Worm (Caenorhabditis elegans): ENCODE measurements around the gene Y39A1A.18.

Y39A1A.18 gene

ce11 chrIII:10733300-10733699, 39.0 kb upstream of the Y39A1A.18 start (continued):
- peak; percentile 51; the same call in 1 of the 2 replicates for TF ChIP-seq ceh-100 (GFP tag; IDR thresholded peaks at IDR 0.05)
- TF ChIP-seq efl-1 (GFP tag; optimal IDR thresholded peaks at IDR 0.05) = no peak
- TF ChIP-seq ztf-25 (GFP tag; IDR thresholded peaks at IDR 0.05) = no peak
- TF ChIP-seq ztf-28 (GFP tag; IDR thresholded peaks at IDR 0.05) = no peak
- peak; percentile 21; the same call in 1 of the 2 replicates for TF ChIP-seq egl-44 (GFP tag; IDR thresholded peaks at IDR 0.05)
- no peak; the same call in 1 of the 2 replicates for TF ChIP-seq B0019.2 (GFP tag; conservative IDR thresholded peaks at IDR 0.05)
- TF ChIP-seq ceh-91 (GFP tag; IDR thresholded peaks at IDR 0.05) = peak; percentile 59
- TF ChIP-seq F37B4.10 (GFP tag; IDR thresholded peaks at IDR 0.05) = no peak
- TF ChIP-seq lin-40 (tag; optimal IDR thresholded peaks at IDR 0.05) = no peak
- TF ChIP-seq akir-1 (GFP tag; optimal IDR thresholded peaks at IDR 0.05) = no peak
- no peak for TF ChIP-seq lir-1 (GFP tag; conservative IDR thresholded peaks at IDR 0.05)
- TF ChIP-seq F55B11.4 (tag; optimal IDR thresholded peaks at IDR 0.05; ENCODE audit: borderline replicate concordance, insufficient read depth) = no peak
- TF ChIP-seq ceh-27 (GFP tag; optimal IDR thresholded peaks at IDR 0.05) = no peak
- no peak for TF ChIP-seq attf-5 (GFP tag; optimal IDR thresholded peaks at IDR 0.05)
- TF ChIP-seq ztf-6 (GFP tag; IDR thresholded peaks at IDR 0.05) = no peak
- no peak for TF ChIP-seq chd-7 (tag; optimal IDR thresholded peaks at IDR 0.05)
- TF ChIP-seq lin-26 (GFP tag; IDR thresholded peaks at IDR 0.05) = peak; percentile 87
- TF ChIP-seq lin-54 (GFP tag; optimal IDR thresholded peaks at IDR 0.05) = peak; percentile 45
- no peak for TF ChIP-seq mxl-1 (tag; optimal IDR thresholded peaks at IDR 0.05)
- TF ChIP-seq ztf-18 (tag; optimal IDR thresholded peaks at IDR 0.05) = no peak
- TF ChIP-seq madf-8 (GFP tag; conservative IDR thresholded peaks at IDR 0.05) = peak; percentile 39; the same call in 1 of the 2 replicates
- TF ChIP-seq aptf-2 (GFP tag; conservative IDR thresholded peaks at IDR 0.05) = no peak
- no peak for TF ChIP-seq egrh-3 (GFP tag; IDR thresholded peaks at IDR 0.05)
- TF ChIP-seq athp-1 (tag; optimal IDR thresholded peaks at IDR 0.05) = no peak
- no peak for TF ChIP-seq B0035.1 (tag; optimal IDR thresholded peaks at IDR 0.05)
- TF ChIP-seq die-1 (tag; optimal IDR thresholded peaks at IDR 0.05) = no peak
- peak; percentile 60 for TF ChIP-seq tbp1 (GFP tag; optimal IDR thresholded peaks at IDR 0.05)
- peak; percentile 56; the same call in 1 of the 2 replicates for TF ChIP-seq rcor-1 (GFP tag; IDR thresholded peaks at IDR 0.05)
- TF ChIP-seq zim-3 (tag; optimal IDR thresholded peaks at IDR 0.05) = no peak
- TF ChIP-seq pbrm-1 (GFP tag; IDR thresholded peaks at IDR 0.05) = peak; percentile 83
- no peak for TF ChIP-seq ztf-26 (tag; optimal IDR thresholded peaks at IDR 0.05)
- TF ChIP-seq dpff-1 (tag; optimal IDR thresholded peaks at IDR 0.05) = no peak
- TF ChIP-seq C06A6.2 (GFP tag; conservative IDR thresholded peaks at IDR 0.05) = no peak
- TF ChIP-seq mes-4 (tag; optimal IDR thresholded peaks at IDR 0.05) = no peak
- TF ChIP-seq snpc-1.1 (tag; optimal IDR thresholded peaks at IDR 0.05; ENCODE audit: insufficient read depth) = peak; percentile 90
- peak; percentile 53 for TF ChIP-seq F33H1.4 (GFP tag; IDR thresholded peaks at IDR 0.05)
- peak; percentile 92 for TF ChIP-seq D2030.7 (GFP tag; IDR thresholded peaks at IDR 0.05)
- 0 out of 2 replicates have a peak, but pooled peaks have one; percentile 47 for TF ChIP-seq aptf-3 (GFP tag; IDR thresholded peaks at IDR 0.05)
- TF ChIP-seq mcd-1 (GFP tag; IDR thresholded peaks at IDR 0.05) = no peak
- TF ChIP-seq ceh-58 (GFP tag; IDR thresholded peaks at IDR 0.05) = no peak
- no peak for TF ChIP-seq madf-10 (tag; optimal IDR thresholded peaks at IDR 0.05)
- TF ChIP-seq hlh-12 (tag; optimal IDR thresholded peaks at IDR 0.05) = no peak
- no peak for TF ChIP-seq rpc-1 (optimal IDR thresholded peaks at IDR 0.05)
- TF ChIP-seq rpc-1 (tag; optimal IDR thresholded peaks at IDR 0.05) = no peak
